Worm (Caenorhabditis elegans): ENCODE results near the gene F35E12.2.

F35E12.2 gene

ce11 chrV:13689592-13689991 is 35.1 kb downstream of the F35E12.2 start, which contains the start of gene T01D3.1:
T01D3.1 (plus strand) TSS chrV:13689892.
- TF ChIP-seq npax-4 (tag; optimal IDR thresholded peaks at IDR 0.05): no peak
- TF ChIP-seq elt-4 (tag; optimal IDR thresholded peaks at IDR 0.05): no peak
- TF ChIP-seq pha-2 (tag; optimal IDR thresholded peaks at IDR 0.05): no peak
- no peak for TF ChIP-seq syd-9 (tag; optimal IDR thresholded peaks at IDR 0.05)
- no peak for TF ChIP-seq hlh-15 (tag; optimal IDR thresholded peaks at IDR 0.05)
- no peak for TF ChIP-seq ceh-24 (tag; optimal IDR thresholded peaks at IDR 0.05)
- TF ChIP-seq lim-6 (tag; optimal IDR thresholded peaks at IDR 0.05): no peak
- no peak for TF ChIP-seq pat-9 (tag; optimal IDR thresholded peaks at IDR 0.05)

ce11 chrV:13687504-13687903 is 37.2 kb downstream of the F35E12.2 start:
- no peak for TF ChIP-seq pax-1 (tag; optimal IDR thresholded peaks at IDR 0.05)
- TF ChIP-seq ceh-31 (tag; optimal IDR thresholded peaks at IDR 0.05): peak; percentile 13
- no peak for TF ChIP-seq dmd-4 (tag; optimal IDR thresholded peaks at IDR 0.05; ENCODE audit: borderline replicate concordance)
- no peak for TF ChIP-seq nhr-11 (tag; optimal IDR thresholded peaks at IDR 0.05)

- TF ChIP-seq unc-55 (GFP tag; optimal IDR thresholded peaks at IDR 0.05) (no peak), hlh-13 (GFP tag; optimal IDR thresholded peaks at IDR 0.05) (no peak), ceh-18 (tag; optimal IDR thresholded peaks at IDR 0.05) (no peak), ttx-3 (tag; optimal IDR thresholded peaks at IDR 0.05) (no peak), unc-42 (tag; optimal IDR thresholded peaks at IDR 0.05) (peak; percentile 64)
Observed at ce11 chrV:13686513-13686912, 38.2 kb downstream of the F35E12.2 start.

- TF ChIP-seq unc-42 (tag; optimal IDR thresholded peaks at IDR 0.05) (peak; percentile 89), tbx-2 (tag; optimal IDR thresholded peaks at IDR 0.05) (no peak)
Observed at ce11 chrV:13681445-13681844, 43.2 kb downstream of the F35E12.2 start.

ce11 chrV:13679859-13680258 is 44.8 kb downstream of the F35E12.2 start:
- TF ChIP-seq ceh-31 (tag; optimal IDR thresholded peaks at IDR 0.05) (no peak), fkh-6 (tag; optimal IDR thresholded peaks at IDR 0.05) (no peak), syd-9 (tag; optimal IDR thresholded peaks at IDR 0.05) (no peak), lim-6 (tag; optimal IDR thresholded peaks at IDR 0.05) (no peak), nhr-232 (tag; optimal IDR thresholded peaks at IDR 0.05) (no peak), ceh-6 (GFP tag; optimal IDR thresholded peaks at IDR 0.05) (no peak), npax-4 (tag; optimal IDR thresholded peaks at IDR 0.05) (no peak), ceh-34 (tag; optimal IDR thresholded peaks at IDR 0.05) (no peak), unc-3 (GFP tag; conservative IDR thresholded peaks at IDR 0.05) (no peak), unc-3 (tag; optimal IDR thresholded peaks at IDR 0.05) (no peak), pha-2 (tag; optimal IDR thresholded peaks at IDR 0.05) (no peak), hlh-8 (tag; optimal IDR thresholded peaks at IDR 0.05) (no peak), hlh-6 (tag; optimal IDR thresholded peaks at IDR 0.05) (no peak), C08G9.2 (tag; optimal IDR thresholded peaks at IDR 0.05) (no peak), nhr-11 (tag; optimal IDR thresholded peaks at IDR 0.05) (no peak), ama-1 (optimal IDR thresholded peaks at IDR 0.05) (no peak), ceh-9 (tag; optimal IDR thresholded peaks at IDR 0.05) (no peak)

ce11 chrV:13678542-13678941 is 46.1 kb downstream of the F35E12.2 start, which contains the start of the genes tag-65 and ccz-1:
tag-65 (minus strand) TSS chrV:13678587.
ccz-1 (plus strand) TSS chrV:13678875.
- TF ChIP-seq ceh-9 (tag; optimal IDR thresholded peaks at IDR 0.05): no peak
- peak; percentile 22 for TF ChIP-seq unc-86 (tag; optimal IDR thresholded peaks at IDR 0.05)
- no peak for TF ChIP-seq ceh-48 (tag; optimal IDR thresholded peaks at IDR 0.05)
- TF ChIP-seq zip-5 (tag; optimal IDR thresholded peaks at IDR 0.05): no peak
- no peak for TF ChIP-seq madf-2 (tag; optimal IDR thresholded peaks at IDR 0.05)
- peak; percentile 62 for TF ChIP-seq unc-42 (tag; optimal IDR thresholded peaks at IDR 0.05)
- no peak for TF ChIP-seq lin-11 (tag; optimal IDR thresholded peaks at IDR 0.05)
- no peak for TF ChIP-seq gmeb-2 (tag; optimal IDR thresholded peaks at IDR 0.05)
- no peak for TF ChIP-seq ceh-45 (GFP tag; IDR thresholded peaks at IDR 0.05)
- no peak for TF ChIP-seq fkh-6 (tag; optimal IDR thresholded peaks at IDR 0.05)
- TF ChIP-seq ttx-3 (tag; optimal IDR thresholded peaks at IDR 0.05): peak; percentile 35
- TF ChIP-seq K09A11.1 (tag; optimal IDR thresholded peaks at IDR 0.05; ENCODE audit: insufficient read depth): peak; percentile 7
- TF ChIP-seq sox-4 (tag; optimal IDR thresholded peaks at IDR 0.05): no peak
- no peak for TF ChIP-seq C38D4.7 (GFP tag; optimal IDR thresholded peaks at IDR 0.05)
- TF ChIP-seq pat-9 (tag; optimal IDR thresholded peaks at IDR 0.05): peak; percentile 1
- no peak for TF ChIP-seq C08G9.2 (tag; optimal IDR thresholded peaks at IDR 0.05)
- TF ChIP-seq pqm-1 (tag; optimal IDR thresholded peaks at IDR 0.05): no peak
- no peak for TF ChIP-seq lim-6 (tag; optimal IDR thresholded peaks at IDR 0.05)
- no peak for TF ChIP-seq ets-4 (tag; optimal IDR thresholded peaks at IDR 0.05)
- TF ChIP-seq unc-55 (GFP tag; optimal IDR thresholded peaks at IDR 0.05): peak; percentile 84
- no peak for TF ChIP-seq elt-4 (tag; optimal IDR thresholded peaks at IDR 0.05)
- TF ChIP-seq K02D7.2 (tag; optimal IDR thresholded peaks at IDR 0.05): no peak
- TF ChIP-seq ref-2 (tag; optimal IDR thresholded peaks at IDR 0.05): no peak
